Worm (Caenorhabditis elegans): ENCODE data around the gene cec-8.

Gene cec-8

DNA sequence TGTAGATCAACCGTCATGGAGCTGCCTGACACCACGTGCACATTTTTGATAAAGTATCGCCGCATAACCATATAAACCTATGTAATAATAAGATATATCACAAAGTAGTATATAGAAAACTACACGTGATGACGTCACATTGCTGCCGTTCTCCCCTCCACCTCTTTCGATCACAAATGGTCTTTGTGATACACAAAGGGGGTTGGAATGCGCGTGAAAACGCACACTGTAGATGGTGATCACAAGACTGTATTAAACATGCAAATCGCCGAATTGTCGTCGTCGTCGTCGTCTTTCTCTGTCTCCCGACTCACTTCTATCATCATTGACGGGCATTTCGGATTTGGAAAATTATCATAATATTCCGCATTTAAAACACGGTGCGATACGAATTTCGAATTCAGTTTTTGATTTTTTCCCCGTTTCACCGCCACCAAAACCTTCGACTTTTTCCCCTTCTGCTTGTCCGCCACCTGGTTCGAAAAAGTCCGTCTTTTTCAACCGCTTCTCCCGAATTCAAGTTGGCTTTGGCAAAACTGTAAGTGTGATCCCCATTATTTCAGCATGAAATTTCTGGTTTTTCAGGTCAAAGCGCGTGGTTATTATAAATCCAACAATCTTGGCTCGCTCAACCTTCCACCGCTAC lies 26.8 kb upstream of the cec-8 start, which contains the start of the genes Y55B1BL.1 and Y55B1BL.2:
Gene Y55B1BL.1, plus strand, starts transcription at position 217 of the 646 bp plus-strand sequence.
Gene Y55B1BL.2, plus strand, starts transcription at position 596 of the 646 bp plus-strand sequence.
- TF ChIP-seq tbp1 (GFP tag; optimal IDR thresholded peaks at IDR 0.05): no peak
- TF ChIP-seq madf-10 (tag; optimal IDR thresholded peaks at IDR 0.05): no peak
- no peak for TF ChIP-seq rpc-1 (optimal IDR thresholded peaks at IDR 0.05)
- no peak for TF ChIP-seq rpc-1 (tag; optimal IDR thresholded peaks at IDR 0.05)
- TF ChIP-seq mcd-1 (GFP tag; IDR thresholded peaks at IDR 0.05): no peak
- no peak for TF ChIP-seq tlf-1 (GFP tag; optimal IDR thresholded peaks at IDR 0.05)
- no peak for TF ChIP-seq hlh-12 (tag; optimal IDR thresholded peaks at IDR 0.05)
- TF ChIP-seq nhr-80 (tag; optimal IDR thresholded peaks at IDR 0.05): no peak
- no peak for TF ChIP-seq ceh-58 (GFP tag; IDR thresholded peaks at IDR 0.05)
- no peak for TF ChIP-seq athp-1 (tag; optimal IDR thresholded peaks at IDR 0.05)
- TF ChIP-seq pha-4 (tag; optimal IDR thresholded peaks at IDR 0.05): no peak
- no peak for TF ChIP-seq F49E8.2 (tag; optimal IDR thresholded peaks at IDR 0.05; ENCODE audit: insufficient read depth)
- no peak for TF ChIP-seq K12H6.12 (tag; optimal IDR thresholded peaks at IDR 0.05)
- no peak for TF ChIP-seq atf-7 (tag; optimal IDR thresholded peaks at IDR 0.05)
- no peak for TF ChIP-seq hmg-20 (GFP tag; IDR thresholded peaks at IDR 0.05)
- no peak for TF ChIP-seq B0261.1 (tag; optimal IDR thresholded peaks at IDR 0.05)
- TF ChIP-seq F55B11.4 (tag; optimal IDR thresholded peaks at IDR 0.05; ENCODE audit: borderline replicate concordance, insufficient read depth): no peak
- TF ChIP-seq attf-5 (GFP tag; optimal IDR thresholded peaks at IDR 0.05): no peak
- no peak for TF ChIP-seq ztf-22 (GFP tag; optimal IDR thresholded peaks at IDR 0.05)

DNA sequence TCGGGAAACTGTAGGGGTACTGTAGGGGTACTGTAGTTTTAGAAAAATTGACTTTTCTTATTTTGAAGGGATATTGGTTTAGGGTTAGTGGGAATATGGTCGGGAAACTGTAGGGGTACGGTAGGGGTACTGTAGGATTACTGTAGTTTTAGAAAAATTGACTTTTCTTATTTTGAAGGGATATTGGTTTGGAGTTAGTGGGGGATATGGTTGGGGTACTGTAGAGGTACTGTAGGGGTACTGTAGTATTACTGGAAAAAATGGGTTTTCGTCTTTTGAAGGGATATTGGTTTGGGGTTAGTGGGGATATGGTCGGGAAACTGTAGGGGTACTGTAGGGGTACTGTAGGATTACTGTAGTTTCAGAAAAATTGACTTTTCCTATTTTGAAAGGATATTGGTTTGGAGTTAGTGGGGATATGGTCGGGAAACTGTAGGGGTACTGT lies 13.8 kb upstream of the cec-8 start:
- TF ChIP-seq F39B2.1 (GFP tag; IDR thresholded peaks at IDR 0.05) (peak; percentile 76; the same call in 1 of the 2 replicates), Y95B8A.8 (GFP tag; IDR thresholded peaks at IDR 0.05) (peak; percentile 71), C06A6.2 (GFP tag; conservative IDR thresholded peaks at IDR 0.05) (0 out of 2 replicates have a peak, but pooled peaks have one; percentile 31), B0019.2 (GFP tag; conservative IDR thresholded peaks at IDR 0.05) (peak; percentile 47), D2030.7 (GFP tag; IDR thresholded peaks at IDR 0.05) (peak; percentile 63), attf-3 (GFP tag; conservative IDR thresholded peaks at IDR 0.05) (peak; percentile 73), nfya-2 (GFP tag; IDR thresholded peaks at IDR 0.05) (0 out of 2 replicates have a peak, but pooled peaks have one; percentile 48), F37B4.10 (GFP tag; IDR thresholded peaks at IDR 0.05) (peak; percentile 96), let-526 (GFP tag; IDR thresholded peaks at IDR 0.05) (peak; percentile 12; the same call in 1 of the 2 replicates), Y53F4B.3 (GFP tag; IDR thresholded peaks at IDR 0.05) (peak; percentile 57; the same call in 1 of the 2 replicates), rcor-1 (GFP tag; IDR thresholded peaks at IDR 0.05) (0 out of 2 replicates have a peak, but pooled peaks have one; percentile 39), cebp-2 (GFP tag; IDR thresholded peaks at IDR 0.05) (0 out of 2 replicates have a peak, but pooled peaks have one; percentile 55), lin-26 (GFP tag; IDR thresholded peaks at IDR 0.05) (peak; percentile 72), bed-2 (GFP tag; IDR thresholded peaks at IDR 0.05) (peak; percentile 28; the same call in 1 of the 2 replicates), Y67H2A.10 (GFP tag; conservative IDR thresholded peaks at IDR 0.05) (peak; percentile 31; the same call in 1 of the 2 replicates), lag-1 (GFP tag; IDR thresholded peaks at IDR 0.05) (0 out of 2 replicates have a peak, but pooled peaks have one; percentile 61), ceh-91 (GFP tag; IDR thresholded peaks at IDR 0.05) (peak; percentile 38; the same call in 1 of the 2 replicates), egrh-3 (GFP tag; IDR thresholded peaks at IDR 0.05) (peak; percentile 83), Y79H2A.3 (GFP tag; conservative IDR thresholded peaks at IDR 0.05) (peak; percentile 68; the same call in 1 of the 2 replicates), F33H1.4 (GFP tag; IDR thresholded peaks at IDR 0.05) (peak; percentile 46), bed-1 (GFP tag; IDR thresholded peaks at IDR 0.05) (peak; percentile 78; the same call in 1 of the 2 replicates), ceh-40 (GFP tag; IDR thresholded peaks at IDR 0.05) (0 out of 2 replicates have a peak, but pooled peaks have one; percentile 48)
